Fruit fly (Drosophila melanogaster) whole organism, pupa: ENCODE results near the gene gdrd.

Source experiments
- CG13204 ChIP-seq: fragments of 200-800 bp; sonication (Bioruptor generic); optimal IDR thresholded peaks from 2 replicates; lab custom pipeline; 2018; ENCODE audit warnings: missing biosample characterization, mild to moderate bottlenecking, missing genetic modification characterization, moderate library complexity
- CG15710 ChIP-seq: fragments of 200-800 bp; sonication (Bioruptor generic); optimal IDR thresholded peaks from 2 replicates; lab custom pipeline; 2018; ENCODE audit warnings: missing biosample characterization, mild to moderate bottlenecking, missing genetic modification characterization, moderate library complexity
- CG4496 ChIP-seq: fragments of 200-800 bp; sonication (Bioruptor generic); IDR thresholded peaks from 3 replicates; pipeline ENCODE4 v1.3.6; 2022; ENCODE audit warnings: missing biosample characterization, missing genetic modification characterization
- CG8301 ChIP-seq: fragments of 200-800 bp; sonication (Bioruptor generic); optimal IDR thresholded peaks from 2 replicates; lab custom pipeline; 2018; ENCODE audit warnings: missing biosample characterization, mild to moderate bottlenecking, missing genetic modification characterization
- D1 ChIP-seq: fragments of 200-800 bp; sonication (Bioruptor generic); optimal IDR thresholded peaks from 2 replicates; lab custom pipeline; 2018; ENCODE audit warnings: missing biosample characterization, mild to moderate bottlenecking, missing genetic modification characterization, moderate library complexity
- Pif1A ChIP-seq: fragments of 200-800 bp; sonication (Bioruptor generic); optimal IDR thresholded peaks from 3 replicates; lab custom pipeline; 2016; ENCODE audit warnings: missing biosample characterization, missing genetic modification characterization
- Pif1B ChIP-seq: fragments of 200-800 bp; sonication (Bioruptor generic); optimal IDR thresholded peaks from 3 replicates; lab custom pipeline; 2016; ENCODE audit warnings: missing biosample characterization, missing genetic modification characterization
- Snoo ChIP-seq: fragments of 200-800 bp; sonication (Bioruptor generic); optimal IDR thresholded peaks from 3 replicates; lab custom pipeline; 2017; ENCODE audit warnings: missing biosample characterization, mild to moderate bottlenecking, missing genetic modification characterization, inconsistent platforms
- fd96Ca ChIP-seq: fragments of 200-800 bp; sonication (Bioruptor generic); IDR thresholded peaks from 3 replicates; pipeline ENCODE4 v1.3.6; 2022; ENCODE audit warnings: missing biosample characterization, missing genetic modification characterization

- TF ChIP-seq Pif1A (no peak), Snoo (tag; lab: Kevin White, UChicago) (no peak), fd96Ca (no peak), D1 (tag; lab: Kevin White, UChicago) (no peak), CG15710 (no peak), CG4496 (GFP tag; lab: Robert Waterston, UW) (no peak), Pif1B (GFP tag; lab: Kevin White, UChicago) (no peak), CG8301 (tag; lab: Kevin White, UChicago) (no peak), CG13204 (GFP tag; lab: Kevin White, UChicago) (no peak)
These were observed 14.0 kb downstream of the gdrd start, which contains the start of gene CG13476 for dm6 chr3L:14705164-14705563.
